Fruit fly (Drosophila melanogaster): ENCODE results near the gene Rrp40.

Gene Rrp40

dm6 chr2L:1737057-1737581, 8.6 kb downstream of the Rrp40 start (continued):
- peak; percentile 51; the same call in 1 of the 2 replicates for TF ChIP-seq GATAe (GFP tag; conservative IDR thresholded peaks at IDR 0.05)
- peak; percentile 61 for TF ChIP-seq CG12104 (GFP tag; optimal IDR thresholded peaks at IDR 0.05)
- TF ChIP-seq CG42726 (GFP tag; IDR thresholded peaks at IDR 0.05; ENCODE audit: partially characterized antibody), result peak; percentile 68; the same call in 1 of the 2 replicates
- peak; percentile 95 for TF ChIP-seq Drgx (GFP tag; IDR thresholded peaks at IDR 0.05)
- peak; percentile 44 for TF ChIP-seq Sry-δ (GFP tag; optimal IDR thresholded peaks at IDR 0.05)
- TF ChIP-seq zf30C (GFP tag; optimal IDR thresholded peaks at IDR 0.05), result no peak
- TF ChIP-seq Sox102F (GFP tag; optimal IDR thresholded peaks at IDR 0.05), result peak; percentile 96
- peak; percentile 68; the same call in 1 of the 2 replicates for TF ChIP-seq CG8765 (GFP tag; IDR thresholded peaks at IDR 0.05)
- TF ChIP-seq cad (GFP tag; optimal IDR thresholded peaks at IDR 0.05), result no peak
- peak; percentile 80 for TF ChIP-seq CG3281 (GFP tag; optimal IDR thresholded peaks at IDR 0.05)
- TF ChIP-seq slou (GFP tag; optimal IDR thresholded peaks at IDR 0.05), result peak; percentile 74
- TF ChIP-seq CG18262 (tag; optimal IDR thresholded peaks at IDR 0.05), result peak; percentile 90
- peak; percentile 85 for TF ChIP-seq CG10462 (GFP tag; optimal IDR thresholded peaks at IDR 0.05)
- TF ChIP-seq Camta (GFP tag; optimal IDR thresholded peaks at IDR 0.05), result peak; percentile 93
- no peak for TF ChIP-seq fd102C (GFP tag; optimal IDR thresholded peaks at IDR 0.05)
- peak; percentile 53 for TF ChIP-seq vfl (GFP tag; optimal IDR thresholded peaks at IDR 0.05)
- TF ChIP-seq CG5245 (GFP tag; optimal IDR thresholded peaks at IDR 0.05), result peak; percentile 86
- peak; percentile 77 for TF ChIP-seq cwo (GFP tag; optimal IDR thresholded peaks at IDR 0.05)
- peak; percentile 85 for TF ChIP-seq sob (GFP tag; IDR thresholded peaks at IDR 0.05)
- peak; percentile 44 for TF ChIP-seq CG31365 (tag; optimal IDR thresholded peaks at IDR 0.05)
- TF ChIP-seq trh (GFP tag; optimal IDR thresholded peaks at IDR 0.05), result peak; percentile 64
- no peak for TF ChIP-seq Lpt (GFP tag; optimal IDR thresholded peaks at IDR 0.05)
- TF ChIP-seq chn (GFP tag; optimal IDR thresholded peaks at IDR 0.05), result peak; percentile 93
- TF ChIP-seq tll (GFP tag; optimal IDR thresholded peaks at IDR 0.05), result peak in 1 of 2 experiments; percentile 47
- peak; percentile 35; the same call in 1 of the 2 replicates for TF ChIP-seq onecut (GFP tag; IDR thresholded peaks at IDR 0.05)
- TF ChIP-seq Chrac-16 (GFP tag; optimal IDR thresholded peaks at IDR 0.05), result peak; percentile 89
- peak; percentile 93 for TF ChIP-seq org-1 (GFP tag; optimal IDR thresholded peaks at IDR 0.05)
- peak; percentile 35; the same call in 1 of the 2 replicates for TF ChIP-seq Adf1 (GFP tag; IDR thresholded peaks at IDR 0.05)
- TF ChIP-seq CG4424 (GFP tag; optimal IDR thresholded peaks at IDR 0.05), result peak; percentile 88
- TF ChIP-seq CG6689 (GFP tag; IDR thresholded peaks at IDR 0.05), result peak; percentile 90
- no peak; the same call in 1 of the 2 replicates for TF ChIP-seq CG4360 (GFP tag; IDR thresholded peaks at IDR 0.05)
- TF ChIP-seq fd96Cb (tag; optimal IDR thresholded peaks at IDR 0.05), result peak; percentile 92
- TF ChIP-seq ewg (GFP tag; optimal IDR thresholded peaks at IDR 0.05), result peak; percentile 89
- TF ChIP-seq Ravus (GFP tag; IDR thresholded peaks at IDR 0.05), result peak; percentile 64; the same call in 1 of the 2 replicates
- peak; percentile 89 for TF ChIP-seq cato (GFP tag; optimal IDR thresholded peaks at IDR 0.05; ENCODE audit: borderline replicate concordance)
- no peak for TF ChIP-seq aop (GFP tag; IDR thresholded peaks at IDR 0.05)
- no peak for TF ChIP-seq Nf-YC (tag; optimal IDR thresholded peaks at IDR 0.05)
- TF ChIP-seq B-H2 (GFP tag; optimal IDR thresholded peaks at IDR 0.05), result no peak
- TF ChIP-seq hbn (GFP tag; IDR thresholded peaks at IDR 0.05; ENCODE audit: partially characterized antibody), result no peak
- TF ChIP-seq CG18619 (GFP tag; optimal IDR thresholded peaks at IDR 0.05), result peak; percentile 89
- TF ChIP-seq zen2 (GFP tag; IDR thresholded peaks at IDR 0.05; ENCODE audit: partially characterized antibody), result no peak; the same call in 2 of the 3 replicates
- TF ChIP-seq CG4707 (GFP tag; optimal IDR thresholded peaks at IDR 0.05), result peak; percentile 35
- peak; percentile 67 for TF ChIP-seq scrt (GFP tag; optimal IDR thresholded peaks at IDR 0.05)
- TF ChIP-seq CG6683 (GFP tag; optimal IDR thresholded peaks at IDR 0.05), result peak; percentile 73
- TF ChIP-seq CG12071 (GFP tag; optimal IDR thresholded peaks at IDR 0.05), result peak; percentile 65
- no peak for TF ChIP-seq sug (tag; optimal IDR thresholded peaks at IDR 0.05)
- no peak for TF ChIP-seq mld (GFP tag; IDR thresholded peaks at IDR 0.05; ENCODE audit: partially characterized antibody)
- TF ChIP-seq oc (tag; optimal IDR thresholded peaks at IDR 0.05), result peak; percentile 90
- peak; percentile 79 for TF ChIP-seq Ada2b (GFP tag; IDR thresholded peaks at IDR 0.05)
- TF ChIP-seq CG2120 (GFP tag; optimal IDR thresholded peaks at IDR 0.05), result peak; percentile 94

Measured in whole organism, embryonic.